Worm (Caenorhabditis elegans) whole organism, late embryonic: ENCODE measurements around the gene srbc-43.

Source experiments
- C38D4.7 ChIP-seq: fragments of 200-800 bp; sonication (Bioruptor generic); optimal IDR thresholded peaks from 2 replicates; lab custom pipeline; 2018; ENCODE audit warnings: mild to moderate bottlenecking, missing genetic modification characterization, moderate library complexity, missing compliant biosample characterization
- F13H6.1 ChIP-seq: sonication (generic microtip); optimal IDR thresholded peaks from 2 replicates; lab custom pipeline; 2016; ENCODE audit warnings: missing genetic modification characterization, missing compliant biosample characterization
- K09A11.1 ChIP-seq: sonication (generic microtip); optimal IDR thresholded peaks from 2 replicates; lab custom pipeline; 2017; ENCODE audit warnings: antibody characterized with exemption, mild to moderate bottlenecking, missing genetic modification characterization, missing compliant biosample characterization; ENCODE audit not compliant: insufficient read depth
- T23F11.4 ChIP-seq: fragments of 200-800 bp; sonication (Bioruptor generic); optimal IDR thresholded peaks from 2 replicates; lab custom pipeline; 2018; ENCODE audit warnings: mild to moderate bottlenecking, missing genetic modification characterization, missing compliant biosample characterization
- ahr-1 ChIP-seq: sonication (generic microtip); optimal IDR thresholded peaks from 2 replicates; lab custom pipeline; 2016; ENCODE audit warnings: missing genetic modification characterization, missing compliant biosample characterization
- ceh-18 ChIP-seq: sonication (generic microtip); optimal IDR thresholded peaks from 2 replicates; lab custom pipeline; 2016; ENCODE audit warnings: missing genetic modification characterization, missing compliant biosample characterization
- ceh-2 ChIP-seq: sonication (generic microtip); optimal IDR thresholded peaks from 2 replicates; lab custom pipeline; 2016; ENCODE audit warnings: missing genotype, missing genetic modification characterization, missing compliant biosample characterization
- ceh-24 ChIP-seq: sonication (generic microtip); optimal IDR thresholded peaks from 2 replicates; lab custom pipeline; 2016; ENCODE audit warnings: mild to moderate bottlenecking, missing genetic modification characterization, missing compliant biosample characterization
- ceh-31 ChIP-seq: sonication (generic microtip); optimal IDR thresholded peaks from 2 replicates; lab custom pipeline; 2016; ENCODE audit warnings: missing genetic modification characterization, missing compliant biosample characterization
- ceh-34 ChIP-seq: sonication (generic microtip); optimal IDR thresholded peaks from 2 replicates; lab custom pipeline; 2016; ENCODE audit warnings: mild to moderate bottlenecking, missing genetic modification characterization, missing compliant biosample characterization
- ceh-45 ChIP-seq: fragments of 200-800 bp; sonication (Bioruptor generic); IDR thresholded peaks from 2 replicates; pipeline ENCODE4 v1.3.6; 2022; ENCODE audit warnings: missing genetic modification reagents, missing genetic modification characterization, missing compliant biosample characterization
- ceh-48 ChIP-seq: sonication (generic microtip); optimal IDR thresholded peaks from 2 replicates; lab custom pipeline; 2016; ENCODE audit warnings: missing genetic modification characterization, inconsistent platforms, missing compliant biosample characterization
- ceh-9 ChIP-seq: sonication (generic microtip); optimal IDR thresholded peaks from 2 replicates; lab custom pipeline; 2016; ENCODE audit warnings: mild to moderate bottlenecking, missing genetic modification characterization, inconsistent platforms, missing compliant biosample characterization
- che-1 ChIP-seq: sonication (generic microtip); optimal IDR thresholded peaks from 2 replicates; lab custom pipeline; 2016; ENCODE audit warnings: mild to moderate bottlenecking, missing genetic modification characterization, missing compliant biosample characterization
- dve-1 ChIP-seq: sonication (generic microtip); optimal IDR thresholded peaks from 2 replicates; lab custom pipeline; 2017; ENCODE audit warnings: antibody characterized with exemption, mild to moderate bottlenecking, missing genetic modification characterization, missing compliant biosample characterization
- elt-2 ChIP-seq: sonication (generic microtip); optimal IDR thresholded peaks from 2 replicates; lab custom pipeline; 2016; ENCODE audit warnings: missing genetic modification reagents, missing genetic modification characterization, missing compliant biosample characterization
- elt-4 ChIP-seq: sonication (generic microtip); optimal IDR thresholded peaks from 2 replicates; lab custom pipeline; 2016; ENCODE audit warnings: missing genetic modification characterization, missing compliant biosample characterization
- ets-4 ChIP-seq: sonication (generic microtip); optimal IDR thresholded peaks from 2 replicates; lab custom pipeline; 2016; ENCODE audit warnings: missing genetic modification characterization, missing compliant biosample characterization
- eyg-1 ChIP-seq: sonication (generic microtip); optimal IDR thresholded peaks from 2 replicates; lab custom pipeline; 2016; ENCODE audit warnings: missing genotype, missing genetic modification characterization, missing compliant biosample characterization
- fkh-10 ChIP-seq: fragments of 150-350 bp; optimal IDR thresholded peaks from 2 replicates; lab custom pipeline; 2014; ENCODE audit warnings: missing biosample characterization, missing genetic modification reagents, missing genetic modification characterization
- gmeb-2 ChIP-seq: sonication (generic microtip); optimal IDR thresholded peaks from 2 replicates; lab custom pipeline; 2016; ENCODE audit warnings: missing genetic modification characterization, inconsistent platforms, missing compliant biosample characterization
- hlh-6 ChIP-seq: sonication (generic microtip); optimal IDR thresholded peaks from 2 replicates; lab custom pipeline; 2016; ENCODE audit warnings: missing genotype, missing genetic modification characterization, missing compliant biosample characterization
- hlh-8 ChIP-seq: sonication (generic microtip); optimal IDR thresholded peaks from 2 replicates; lab custom pipeline; 2016; ENCODE audit warnings: missing genotype, missing genetic modification characterization, missing compliant biosample characterization
- lim-6 ChIP-seq: sonication (generic microtip); optimal IDR thresholded peaks from 2 replicates; lab custom pipeline; 2016; ENCODE audit warnings: missing genetic modification characterization, missing compliant biosample characterization
- nfya-1 ChIP-seq: sonication (generic microtip); optimal IDR thresholded peaks from 2 replicates; lab custom pipeline; 2017; ENCODE audit warnings: missing genetic modification characterization, mild to moderate bottlenecking, missing compliant biosample characterization, antibody characterized with exemption, moderate library complexity
- nhr-232 ChIP-seq: sonication (generic microtip); optimal IDR thresholded peaks from 2 replicates; lab custom pipeline; 2016; ENCODE audit warnings: missing genetic modification characterization, missing compliant biosample characterization
- odd-2 ChIP-seq: sonication (generic microtip); optimal IDR thresholded peaks from 2 replicates; lab custom pipeline; 2017; ENCODE audit warnings: antibody characterized with exemption, mild to moderate bottlenecking, missing genetic modification characterization, missing compliant biosample characterization
- pat-9 ChIP-seq: fragments of 200-800 bp; sonication (Bioruptor generic); optimal IDR thresholded peaks from 2 replicates; lab custom pipeline; 2018; ENCODE audit warnings: mild to moderate bottlenecking, missing genetic modification characterization, moderate library complexity, missing compliant biosample characterization
- pax-1 ChIP-seq: fragments of 150-350 bp; optimal IDR thresholded peaks from 2 replicates; lab custom pipeline; 2014; ENCODE audit warnings: missing biosample characterization, missing genetic modification characterization
- pqm-1 ChIP-seq: sonication (generic microtip); optimal IDR thresholded peaks from 2 replicates; lab custom pipeline; 2016; ENCODE audit warnings: missing genetic modification characterization, missing compliant biosample characterization
- ref-2 ChIP-seq: sonication (generic microtip); optimal IDR thresholded peaks from 2 replicates; lab custom pipeline; 2016; ENCODE audit warnings: missing genetic modification characterization, missing compliant biosample characterization
- rnt-1 ChIP-seq: sonication (generic microtip); optimal IDR thresholded peaks from 2 replicates; lab custom pipeline; 2016; ENCODE audit warnings: missing genetic modification characterization, missing compliant biosample characterization
- sox-2 ChIP-seq: fragments of 200-800 bp; sonication (Bioruptor generic); IDR thresholded peaks from 2 replicates; pipeline ENCODE4 v1.3.6; 2022; ENCODE audit warnings: missing genetic modification reagents, missing genetic modification characterization, missing compliant biosample characterization
- sox-4 ChIP-seq: sonication (generic microtip); optimal IDR thresholded peaks from 2 replicates; lab custom pipeline; 2017; ENCODE audit warnings: mild to moderate bottlenecking, missing genetic modification characterization, inconsistent platforms, missing compliant biosample characterization
- tbx-7 ChIP-seq: sonication (generic microtip); optimal IDR thresholded peaks from 2 replicates; lab custom pipeline; 2016; ENCODE audit warnings: missing genotype, missing genetic modification characterization, missing compliant biosample characterization
- ttx-3 ChIP-seq: sonication (generic microtip); optimal IDR thresholded peaks from 2 replicates; lab custom pipeline; 2016; ENCODE audit warnings: missing genetic modification reagents, missing genetic modification characterization, missing compliant biosample characterization
- unc-3 ChIP-seq, 2 experiments: fragments of 200-800 bp in 1 of 2; sonication (Bioruptor generic) in 1 of 2; sonication (generic microtip) in 1 of 2; conservative IDR thresholded peaks in 1 of 2; optimal IDR thresholded peaks in 1 of 2; 2 replicates each; pipeline versions ENCODE4 v1.3.6 to Lab custom; 2016 to 2022; ENCODE audit warnings: missing compliant biosample characterization in 2 of 2, missing genetic modification characterization in 2 of 2, missing genetic modification reagents in 1 of 2
- unc-55 ChIP-seq: sonication (generic microtip); optimal IDR thresholded peaks from 2 replicates; lab custom pipeline; 2017; ENCODE audit warnings: missing biosample characterization, missing genetic modification reagents, missing genetic modification characterization
- unc-86 ChIP-seq: sonication (generic microtip); optimal IDR thresholded peaks from 2 replicates; lab custom pipeline; 2016; ENCODE audit warnings: missing genetic modification characterization, missing compliant biosample characterization

The srbc-43 gene

ce11 chrV:12759660-12760059 is 30.7 kb downstream of the srbc-43 start, which contains the start of gene papl-1:
TSS of gene papl-1 (minus strand) at chrV:12759760.
- TF ChIP-seq T23F11.4 (GFP tag; lab: Kevin White, UChicago) (no peak), ceh-31 (tag; lab: Kevin White, UChicago) (no peak), hlh-8 (tag; lab: Kevin White, UChicago) (no peak), fkh-10 (GFP tag; lab: Kevin White, UChicago) (no peak), ceh-48 (tag; lab: Kevin White, UChicago) (no peak), ets-4 (no peak), lim-6 (tag; lab: Kevin White, UChicago) (no peak), pat-9 (tag; lab: Kevin White, UChicago) (no peak), C38D4.7 (GFP tag; lab: Kevin White, UChicago) (no peak), eyg-1 (no peak), odd-2 (tag; lab: Kevin White, UChicago) (no peak), ceh-9 (tag; lab: Kevin White, UChicago) (no peak), pqm-1 (tag; lab: Kevin White, UChicago) (no peak), sox-4 (no peak), nfya-1 (no peak)

ce11 chrV:12754839-12755238 is 35.5 kb downstream of the srbc-43 start, which contains the start of gene gpa-13:
TSS of gene gpa-13 (minus strand) at chrV:12754939.
- no peak for TF ChIP-seq pat-9 (tag; lab: Kevin White, UChicago)
- TF ChIP-seq ref-2 (tag; lab: Kevin White, UChicago): no peak

ce11 chrV:12752407-12752806 is 37.9 kb downstream of the srbc-43 start, which contains the start of gene C15C8.8:
TSS of gene C15C8.8 (minus strand) at chrV:12752507.
- TF ChIP-seq fkh-10 (GFP tag; lab: Kevin White, UChicago) (no peak), ceh-48 (tag; lab: Kevin White, UChicago) (no peak), unc-3 (GFP tag; conservative IDR thresholded peaks at IDR 0.05; lab: Robert Waterston, UW) (no peak), unc-3 (tag; optimal IDR thresholded peaks at IDR 0.05; lab: Kevin White, UChicago) (no peak), rnt-1 (tag; lab: Kevin White, UChicago) (no peak), nfya-1 (no peak), pax-1 (tag; lab: Kevin White, UChicago) (no peak), che-1 (no peak)

- TF ChIP-seq elt-4 (tag; lab: Kevin White, UChicago) (no peak), dve-1 (tag; lab: Kevin White, UChicago) (no peak), ceh-24 (tag; lab: Kevin White, UChicago) (no peak), tbx-7 (tag; lab: Kevin White, UChicago) (no peak), ceh-2 (tag; lab: Kevin White, UChicago) (no peak), gmeb-2 (tag; lab: Kevin White, UChicago) (no peak), F13H6.1 (no peak), nhr-232 (tag; lab: Kevin White, UChicago) (no peak), sox-2 (GFP tag; lab: Robert Waterston, UW) (no peak), ttx-3 (tag; lab: Kevin White, UChicago) (no peak), C38D4.7 (GFP tag; lab: Kevin White, UChicago) (no peak), ceh-45 (GFP tag; lab: Robert Waterston, UW) (no peak), lim-6 (tag; lab: Kevin White, UChicago) (no peak), unc-55 (no peak)
These were observed 38.7 kb downstream of the srbc-43 start, which contains the start of gene C15C8.6 for ce11 chrV:12751495-12752050. TSS of gene C15C8.6 (minus strand) at chrV:12751545.

ce11 chrV:12749558-12749957 is 40.8 kb downstream of the srbc-43 start:
- TF ChIP-seq sox-4 (no peak), ahr-1 (tag; lab: Kevin White, UChicago) (no peak), ceh-18 (no peak), unc-86 (tag; lab: Kevin White, UChicago) (no peak), K09A11.1 (tag; lab: Kevin White, UChicago) (no peak), hlh-6 (tag; lab: Kevin White, UChicago) (no peak), ceh-34 (tag; lab: Kevin White, UChicago) (no peak), ref-2 (tag; lab: Kevin White, UChicago) (no peak), lim-6 (tag; lab: Kevin White, UChicago) (no peak), ets-4 (no peak), elt-2 (tag; lab: Kevin White, UChicago) (no peak)
